Worm (Caenorhabditis elegans): ENCODE results near the gene ccch-3.

The ccch-3 gene

DNA sequence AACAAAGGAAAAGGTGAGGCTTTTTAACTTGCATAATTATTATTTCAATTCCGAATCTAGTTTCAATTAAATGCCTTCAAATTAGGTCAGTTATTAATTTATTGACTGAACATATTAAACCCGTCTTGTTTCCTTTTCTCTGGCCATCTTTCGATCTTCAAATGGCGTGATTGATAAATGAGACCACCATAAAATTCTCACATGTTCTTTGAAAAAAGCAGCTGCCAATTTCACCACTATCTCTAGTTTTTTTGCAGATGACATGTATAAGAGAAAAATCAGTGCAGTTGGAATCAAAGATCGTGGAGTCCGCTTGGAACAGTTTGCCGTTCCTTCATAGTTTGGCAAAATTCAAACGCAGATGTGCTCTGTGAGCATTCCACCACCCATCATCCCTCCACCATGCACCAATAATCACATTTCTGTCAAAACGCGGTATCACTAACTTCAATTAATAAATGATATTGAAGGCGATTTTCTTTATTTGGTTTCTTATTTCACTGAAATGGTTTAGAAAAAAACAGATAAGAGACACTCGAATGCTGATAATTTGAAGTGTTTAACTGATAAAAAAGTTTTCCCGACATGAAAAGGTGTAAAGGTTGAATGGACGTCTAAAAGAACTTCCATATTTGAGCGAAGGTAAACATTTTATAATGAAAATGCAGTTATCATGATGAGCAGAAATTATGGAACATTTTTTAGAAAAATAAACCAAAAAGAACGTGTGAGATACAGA is 21.6 kb downstream of the ccch-3 start:
- TF ChIP-seq fkh-4 (tag; optimal IDR thresholded peaks at IDR 0.05; ENCODE audit: borderline replicate concordance), result no peak
- TF ChIP-seq C04F5.9 (tag; optimal IDR thresholded peaks at IDR 0.05), result no peak
- peak; percentile 12 for TF ChIP-seq ama-1 (optimal IDR thresholded peaks at IDR 0.05)
- TF ChIP-seq hlh-17 (GFP tag; optimal IDR thresholded peaks at IDR 0.05; ENCODE audit: borderline replicate concordance), result no peak
- no peak for TF ChIP-seq tbx-2 (tag; optimal IDR thresholded peaks at IDR 0.05)
- peak; percentile 3 for TF ChIP-seq lin-14 (GFP tag; optimal IDR thresholded peaks at IDR 0.05)
- no peak for TF ChIP-seq ceh-88 (GFP tag; IDR thresholded peaks at IDR 0.05)
- peak; percentile 86 for TF ChIP-seq elt-2 (tag; optimal IDR thresholded peaks at IDR 0.05)
- peak; percentile 46 for TF ChIP-seq pqm-1 (tag; optimal IDR thresholded peaks at IDR 0.05)
- TF ChIP-seq nhr-90 (tag; optimal IDR thresholded peaks at IDR 0.05; ENCODE audit: poor library complexity), result peak; percentile 30
- TF ChIP-seq blmp-1 (tag; optimal IDR thresholded peaks at IDR 0.05), result peak; percentile 14
- TF ChIP-seq Y116A8C.19 (tag; optimal IDR thresholded peaks at IDR 0.05; ENCODE audit: borderline replicate concordance), result no peak
- TF ChIP-seq snpc-4 (tag; optimal IDR thresholded peaks at IDR 0.05), result no peak
- no peak for TF ChIP-seq sup-37 (GFP tag; optimal IDR thresholded peaks at IDR 0.05)
- no peak for TF ChIP-seq F16B12.6 (tag; optimal IDR thresholded peaks at IDR 0.05)
- no peak for TF ChIP-seq ceh-63 (GFP tag; optimal IDR thresholded peaks at IDR 0.05)
- TF ChIP-seq fkh-8 (tag; optimal IDR thresholded peaks at IDR 0.05), result no peak
- no peak for TF ChIP-seq lin-15B (tag; optimal IDR thresholded peaks at IDR 0.05)
- TF ChIP-seq rnt-1 (tag; optimal IDR thresholded peaks at IDR 0.05), result peak; percentile 19
- TF ChIP-seq egl-27 (tag; optimal IDR thresholded peaks at IDR 0.05), result no peak
- TF ChIP-seq nhr-237 (tag; optimal IDR thresholded peaks at IDR 0.05), result no peak
- TF ChIP-seq lin-13 (GFP tag; optimal IDR thresholded peaks at IDR 0.05), result peak; percentile 3
- TF ChIP-seq pag-3 (tag; optimal IDR thresholded peaks at IDR 0.05; ENCODE audit: borderline replicate concordance, insufficient read depth), result no peak
- TF ChIP-seq efl-1 (optimal IDR thresholded peaks at IDR 0.05), result no peak
- peak in 1 of 2 experiments; percentile 31 for TF ChIP-seq efl-1 (GFP tag; optimal IDR thresholded peaks at IDR 0.05 in 1 of 2)
- no peak for TF ChIP-seq unc-30 (tag; optimal IDR thresholded peaks at IDR 0.05)
- no peak for TF ChIP-seq nhr-11 (tag; optimal IDR thresholded peaks at IDR 0.05)
- peak in 1 of 2 experiments; percentile 10 for TF ChIP-seq lin-35 (GFP tag; optimal IDR thresholded peaks at IDR 0.05)
- no peak for TF ChIP-seq mab-9 (GFP tag; IDR thresholded peaks at IDR 0.05)
- no peak for TF ChIP-seq nhr-84 (tag; optimal IDR thresholded peaks at IDR 0.05)
- TF ChIP-seq elt-3 (tag; optimal IDR thresholded peaks at IDR 0.05), result peak in 1 of 6 experiments; percentile 3
- no peak for TF ChIP-seq ceh-90 (tag; optimal IDR thresholded peaks at IDR 0.05)

DNA sequence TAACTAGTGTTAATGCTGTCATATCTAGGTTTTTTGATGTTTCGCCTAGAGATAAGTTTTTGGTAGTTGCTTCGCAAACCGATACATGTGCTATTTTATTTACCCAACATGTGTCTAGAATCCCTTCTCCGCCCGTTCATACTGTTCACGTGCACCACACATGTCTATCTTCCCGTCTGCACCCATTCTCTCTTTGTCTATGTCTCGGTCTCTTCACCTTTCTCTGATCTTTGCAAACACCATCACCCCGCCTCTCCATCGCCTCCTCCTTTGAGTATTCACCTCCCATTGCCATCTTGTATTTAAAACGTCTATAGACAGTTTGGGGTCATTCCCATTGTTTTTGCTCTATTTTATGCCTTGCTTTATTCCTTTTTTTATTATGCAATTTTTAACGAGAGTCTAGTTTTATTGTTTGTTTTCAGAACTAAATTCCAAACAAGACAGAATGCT is 22.2 kb downstream of the ccch-3 start, which contains the start of gene F56H9.2:
Gene F56H9.2, plus strand, starts transcription at position 426 of the 453 bp plus-strand sequence.
- TF ChIP-seq mdl-1 (tag; optimal IDR thresholded peaks at IDR 0.05) (peak in 1 of 2 experiments; percentile 96), hlh-17 (GFP tag; optimal IDR thresholded peaks at IDR 0.05; ENCODE audit: borderline replicate concordance) (no peak), jun-1 (tag; optimal IDR thresholded peaks at IDR 0.05) (peak; percentile 62), unc-62 (GFP tag; optimal IDR thresholded peaks at IDR 0.05) (no peak), zag-1 (tag; optimal IDR thresholded peaks at IDR 0.05) (no peak), pag-3 (tag; optimal IDR thresholded peaks at IDR 0.05; ENCODE audit: borderline replicate concordance, insufficient read depth) (no peak), C16A3.4 (tag; optimal IDR thresholded peaks at IDR 0.05) (peak; percentile 41), nhr-19 (GFP tag; conservative IDR thresholded peaks at IDR 0.05) (peak; percentile 94), tlp-1 (tag; optimal IDR thresholded peaks at IDR 0.05) (no peak), dsc-1 (tag; optimal IDR thresholded peaks at IDR 0.05) (peak; percentile 82), lin-13 (GFP tag; optimal IDR thresholded peaks at IDR 0.05) (peak; percentile 8), sox-4 (tag; optimal IDR thresholded peaks at IDR 0.05) (no peak), nhr-71 (tag; optimal IDR thresholded peaks at IDR 0.05) (peak; percentile 95), blmp-1 (tag; optimal IDR thresholded peaks at IDR 0.05) (peak; percentile 76), unc-86 (tag; optimal IDR thresholded peaks at IDR 0.05) (peak; percentile 46), ces-1 (GFP tag; optimal IDR thresholded peaks at IDR 0.05) (no peak), ets-5 (GFP tag; IDR thresholded peaks at IDR 0.05) (no peak), grh-1 (GFP tag; IDR thresholded peaks at IDR 0.05) (peak; percentile 69), ceh-82 (tag; optimal IDR thresholded peaks at IDR 0.05) (peak in 2 of 3 experiments; percentile 7 to 51), mef-2 (tag; optimal IDR thresholded peaks at IDR 0.05) (peak; percentile 26), fkh-4 (tag; optimal IDR thresholded peaks at IDR 0.05; ENCODE audit: borderline replicate concordance) (no peak), ceh-63 (GFP tag; optimal IDR thresholded peaks at IDR 0.05) (no peak), efl-1 (optimal IDR thresholded peaks at IDR 0.05) (peak; percentile 44 to 46), efl-1 (GFP tag; optimal IDR thresholded peaks at IDR 0.05 in 1 of 2) (peak; percentile 14 to 92), Y116A8C.19 (tag; optimal IDR thresholded peaks at IDR 0.05; ENCODE audit: borderline replicate concordance) (no peak), skn-1 (tag; optimal IDR thresholded peaks at IDR 0.05) (peak; percentile 65), nhr-20 (tag; optimal IDR thresholded peaks at IDR 0.05) (peak; percentile 98)
